Worm (Caenorhabditis elegans) whole organism, L4/young adult: Measurements from ENCODE around the gene vha-20.

ENCODE experiments used
- W03F9.2 ChIP-seq: fragments of 150-350 bp; optimal IDR thresholded peaks from 2 replicates; lab custom pipeline; 2014; ENCODE audit warnings: missing biosample characterization, missing genetic modification characterization
- dao-5 ChIP-seq: sonication (generic microtip); optimal IDR thresholded peaks from 2 replicates; lab custom pipeline; 2016; ENCODE audit warnings: missing genotype, missing genetic modification characterization, moderate library complexity, missing compliant biosample characterization
- him-1 ChIP-seq: sonication (generic microtip); optimal IDR thresholded peaks from 2 replicates; lab custom pipeline; 2016; ENCODE audit warnings: missing genotype, missing genetic modification reagents, missing genetic modification characterization, missing compliant biosample characterization

DNA sequence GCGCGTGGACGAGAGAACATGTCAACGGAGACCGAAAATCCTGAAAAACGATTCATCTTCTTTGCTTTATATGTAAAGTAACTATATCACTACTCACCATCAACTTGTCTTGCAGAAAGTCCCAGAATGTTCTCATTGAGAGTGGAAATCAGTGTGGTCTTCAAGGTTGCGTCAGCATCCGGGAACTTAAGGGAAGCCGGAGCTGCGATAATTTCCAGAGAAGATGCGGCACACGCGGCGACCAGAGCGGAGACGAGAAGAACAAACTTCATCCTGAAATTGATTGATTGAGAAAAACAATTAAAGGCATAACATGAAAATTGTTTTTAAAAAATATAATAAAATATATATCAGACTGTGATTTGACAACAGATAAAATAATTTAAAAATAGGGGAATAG lies at the start of gene vha-20:
- TF ChIP-seq him-1 (tag; lab: Kevin White, UChicago), result no peak
- no peak for TF ChIP-seq dao-5
- TF ChIP-seq W03F9.2 (tag; lab: Kevin White, UChicago), result no peak
